Fruit fly (Drosophila melanogaster) whole organism, embryonic: ENCODE measurements around the gene RpL32.

Experiments used
- ATbp ChIP-seq: fragments of 200-800 bp; sonication (Bioruptor generic); optimal IDR thresholded peaks from 2 replicates; lab custom pipeline; 2017; ENCODE audit warnings: missing biosample characterization, mild to moderate bottlenecking, missing genetic modification characterization, missing genetic modification reagents
- Abd-B ChIP-seq: fragments of 200-800 bp; sonication (Bioruptor generic); optimal IDR thresholded peaks from 2 replicates; lab custom pipeline; 2018; ENCODE audit warnings: missing biosample characterization, mild to moderate bottlenecking, missing genetic modification characterization, moderate library complexity
- Ada2b ChIP-seq: fragments of 200-800 bp; sonication (Bioruptor generic); IDR thresholded peaks from 2 replicates; pipeline ENCODE4 v1.3.6; 2022; ENCODE audit warnings: missing biosample characterization, missing genetic modification characterization
- CG10147 ChIP-seq: fragments of 200-800 bp; sonication (Bioruptor generic); optimal IDR thresholded peaks from 2 replicates; lab custom pipeline; 2019; ENCODE audit warnings: missing biosample characterization, mild to moderate bottlenecking, missing genetic modification characterization, moderate library complexity
- CG10979 ChIP-seq: fragments of 200-800 bp; sonication (Bioruptor generic); optimal IDR thresholded peaks from 2 replicates; lab custom pipeline; 2018; ENCODE audit warnings: missing biosample characterization, mild to moderate bottlenecking, missing genetic modification characterization, moderate library complexity
- CG11456 ChIP-seq: fragments of 200-800 bp; sonication (Bioruptor generic); IDR thresholded peaks from 3 replicates; pipeline ENCODE4 v1.3.6; 2022; ENCODE audit warnings: missing biosample characterization, missing genetic modification characterization
- CG13287 ChIP-seq: fragments of 200-800 bp; sonication (Bioruptor generic); IDR thresholded peaks from 2 replicates; pipeline ENCODE4 v1.3.6; 2022; ENCODE audit warnings: missing biosample characterization, missing genetic modification characterization; ENCODE audit not compliant: partially characterized antibody
- CG15073 ChIP-seq: fragments of 200-800 bp; sonication (Bioruptor generic); optimal IDR thresholded peaks from 2 replicates; lab custom pipeline; 2016; ENCODE audit warnings: missing biosample characterization, missing genetic modification characterization
- CG16813 ChIP-seq: fragments of 200-800 bp; sonication (Bioruptor generic); IDR thresholded peaks from 3 replicates; pipeline ENCODE4 v1.3.6; 2022; ENCODE audit warnings: missing biosample characterization, missing genetic modification characterization; ENCODE audit not compliant: partially characterized antibody
- CG17186 ChIP-seq: fragments of 200-800 bp; sonication (Bioruptor generic); optimal IDR thresholded peaks from 3 replicates; lab custom pipeline; 2017; ENCODE audit warnings: missing biosample characterization, missing genetic modification reagents, missing genetic modification characterization
- CG17328 ChIP-seq: fragments of 200-800 bp; sonication (Bioruptor generic); IDR thresholded peaks from 2 replicates; pipeline ENCODE4 v1.3.6; 2022; ENCODE audit warnings: missing biosample characterization, missing genetic modification characterization
- CG17612 ChIP-seq: fragments of 200-800 bp; sonication (Bioruptor generic); IDR thresholded peaks from 2 replicates; pipeline ENCODE4 v1.3.6; 2022; ENCODE audit warnings: missing biosample characterization, missing genetic modification characterization
- CG18476 ChIP-seq: fragments of 200-800 bp; sonication (Bioruptor generic); optimal IDR thresholded peaks from 2 replicates; lab custom pipeline; 2016; ENCODE audit warnings: missing biosample characterization, mild to moderate bottlenecking, missing genetic modification characterization
- CG18619 ChIP-seq: fragments of 200-800 bp; sonication (Bioruptor generic); optimal IDR thresholded peaks from 3 replicates; lab custom pipeline; 2017; ENCODE audit warnings: missing biosample characterization, mild to moderate bottlenecking, missing genetic modification characterization
- CG18764 ChIP-seq: fragments of 200-800 bp; sonication (Bioruptor generic); optimal IDR thresholded peaks from 3 replicates; lab custom pipeline; 2016; ENCODE audit warnings: missing biosample characterization, missing genetic modification characterization
- CG2712 ChIP-seq: fragments of 200-800 bp; optimal IDR thresholded peaks from 3 replicates; lab custom pipeline; 2019; ENCODE audit warnings: missing biosample characterization, mild to moderate bottlenecking, missing genetic modification characterization, moderate library complexity
- CG30431 ChIP-seq: fragments of 200-800 bp; sonication (Bioruptor generic); optimal IDR thresholded peaks from 2 replicates; lab custom pipeline; 2017; ENCODE audit warnings: missing biosample characterization, missing genetic modification characterization
- CG3163 ChIP-seq: fragments of 200-800 bp; sonication (Bioruptor generic); optimal IDR thresholded peaks from 3 replicates; lab custom pipeline; 2016; ENCODE audit warnings: missing biosample characterization, missing genetic modification characterization
- CG3847 ChIP-seq: fragments of 200-800 bp; sonication (Bioruptor generic); IDR thresholded peaks from 2 replicates; pipeline ENCODE4 v1.3.6; 2022; ENCODE audit warnings: missing biosample characterization, missing genetic modification characterization
- CG4730 ChIP-seq: fragments of 200-800 bp; sonication (Bioruptor generic); IDR thresholded peaks from 2 replicates; pipeline ENCODE4 v1.3.6; 2022; ENCODE audit warnings: missing biosample characterization, missing genetic modification characterization
- CG4820 ChIP-seq: fragments of 200-800 bp; sonication (Bioruptor generic); optimal IDR thresholded peaks from 3 replicates; lab custom pipeline; 2016; ENCODE audit warnings: missing biosample characterization, missing genetic modification characterization
- CG7556 ChIP-seq: fragments of 200-800 bp; sonication (Bioruptor generic); optimal IDR thresholded peaks from 2 replicates; lab custom pipeline; 2017; ENCODE audit warnings: missing biosample characterization, mild to moderate bottlenecking, missing genetic modification characterization
- CG9437 ChIP-seq: fragments of 200-800 bp; sonication (Bioruptor generic); optimal IDR thresholded peaks from 2 replicates; lab custom pipeline; 2018; ENCODE audit warnings: missing biosample characterization, mild to moderate bottlenecking, missing genetic modification characterization
- Dad ChIP-seq: fragments of 200-800 bp; sonication (Bioruptor generic); optimal IDR thresholded peaks from 3 replicates; lab custom pipeline; 2016; ENCODE audit warnings: missing biosample characterization, missing genetic modification characterization
- Dref ChIP-seq: fragments of 200-800 bp; sonication (Bioruptor generic); IDR thresholded peaks from 2 replicates; pipeline ENCODE4 v1.3.6; 2022; ENCODE audit warnings: missing biosample characterization, missing genetic modification characterization
- Drgx ChIP-seq: fragments of 200-800 bp; sonication (Bioruptor generic); IDR thresholded peaks from 2 replicates; pipeline ENCODE4 v1.3.6; 2022; ENCODE audit warnings: missing biosample characterization, missing genetic modification characterization
- Ets97D ChIP-seq: fragments of 200-800 bp; sonication (Bioruptor generic); optimal IDR thresholded peaks from 3 replicates; lab custom pipeline; 2016; ENCODE audit warnings: missing biosample characterization, missing genetic modification characterization
- Fer3 ChIP-seq: fragments of 200-800 bp; sonication (Bioruptor generic); optimal IDR thresholded peaks from 2 replicates; lab custom pipeline; 2018; ENCODE audit warnings: missing biosample characterization, mild to moderate bottlenecking, missing genetic modification characterization, moderate library complexity
- HmgZ ChIP-seq: fragments of 200-800 bp; sonication (Bioruptor generic); optimal IDR thresholded peaks from 2 replicates; lab custom pipeline; 2018; ENCODE audit warnings: missing biosample characterization, mild to moderate bottlenecking, missing genetic modification characterization
- Lim3 ChIP-seq: fragments of 200-800 bp; sonication (Bioruptor generic); IDR thresholded peaks from 2 replicates; pipeline ENCODE4 v1.3.6; 2022; ENCODE audit warnings: missing biosample characterization, missing genetic modification characterization
- NC2α ChIP-seq: fragments of 200-800 bp; sonication (Bioruptor generic); optimal IDR thresholded peaks from 2 replicates; lab custom pipeline; 2016; ENCODE audit warnings: missing biosample characterization, missing genetic modification characterization
- NK7.1 ChIP-seq: fragments of 200-800 bp; sonication (Bioruptor generic); optimal IDR thresholded peaks from 3 replicates; lab custom pipeline; 2016; ENCODE audit warnings: missing biosample characterization, missing genetic modification characterization
- Neu2 ChIP-seq: fragments of 200-800 bp; sonication (Bioruptor generic); optimal IDR thresholded peaks from 3 replicates; lab custom pipeline; 2016; ENCODE audit warnings: missing biosample characterization, missing genetic modification characterization, borderline replicate concordance
- Usf ChIP-seq: fragments of 200-800 bp; sonication (Bioruptor generic); optimal IDR thresholded peaks from 2 replicates; lab custom pipeline; 2017; ENCODE audit warnings: missing genotype, missing biosample characterization, missing genetic modification characterization
- YL-1 ChIP-seq: fragments of 200-800 bp; sonication (Bioruptor generic); optimal IDR thresholded peaks from 3 replicates; lab custom pipeline; 2017; ENCODE audit warnings: missing biosample characterization, mild to moderate bottlenecking, missing genetic modification characterization
- al ChIP-seq: fragments of 200-800 bp; sonication (Bioruptor generic); IDR thresholded peaks from 2 replicates; pipeline ENCODE4 v1.3.6; 2022; ENCODE audit warnings: missing biosample characterization, missing genetic modification characterization
- crp ChIP-seq, 2 experiments: fragments of 200-800 bp; sonication (Bioruptor generic); optimal IDR thresholded peaks; 2 replicates in 1 of 2; 3 replicates in 1 of 2; lab custom pipeline; 2017; ENCODE audit warnings: missing biosample characterization in 2 of 2, missing genetic modification characterization in 2 of 2, mild to moderate bottlenecking in 1 of 2, moderate library complexity in 1 of 2
- dan ChIP-seq: fragments of 200-800 bp; sonication (Bioruptor generic); IDR thresholded peaks from 2 replicates; pipeline ENCODE4 v1.3.6; 2022; ENCODE audit warnings: missing biosample characterization, missing genetic modification characterization
- dm ChIP-seq: fragments of 200-800 bp; sonication (Bioruptor generic); optimal IDR thresholded peaks from 3 replicates; lab custom pipeline; 2016; ENCODE audit warnings: missing biosample characterization, missing genetic modification characterization
- eyg ChIP-seq: fragments of 200-800 bp; sonication (Bioruptor generic); optimal IDR thresholded peaks from 3 replicates; lab custom pipeline; 2016; ENCODE audit warnings: missing biosample characterization, missing genetic modification characterization
- h ChIP-seq: fragments of >200 bp; optimal IDR thresholded peaks from 2 replicates; lab custom pipeline; 2017
- hb ChIP-seq: fragments of 200-800 bp; sonication (Bioruptor generic); IDR thresholded peaks from 3 replicates; pipeline ENCODE4 v1.3.6; 2022; ENCODE audit warnings: missing biosample characterization, missing genetic modification characterization; ENCODE audit not compliant: partially characterized antibody
- mld ChIP-seq: fragments of 200-800 bp; sonication (Bioruptor generic); IDR thresholded peaks from 3 replicates; pipeline ENCODE4 v1.3.6; 2022; ENCODE audit warnings: missing biosample characterization, missing genetic modification characterization; ENCODE audit not compliant: partially characterized antibody
- nmo ChIP-seq: fragments of 200-800 bp; sonication (Bioruptor generic); optimal IDR thresholded peaks from 2 replicates; lab custom pipeline; 2018; ENCODE audit warnings: missing biosample characterization, mild to moderate bottlenecking, missing genetic modification characterization, moderate library complexity
- oc ChIP-seq: fragments of 200-800 bp; sonication (Bioruptor generic); optimal IDR thresholded peaks from 2 replicates; lab custom pipeline; 2018; ENCODE audit warnings: missing biosample characterization, mild to moderate bottlenecking, missing genetic modification characterization, moderate library complexity
- sqz ChIP-seq: fragments of 200-800 bp; sonication (Bioruptor generic); optimal IDR thresholded peaks from 3 replicates; lab custom pipeline; 2018; ENCODE audit warnings: missing biosample characterization, mild to moderate bottlenecking, missing genetic modification characterization
- tna ChIP-seq: fragments of 200-800 bp; sonication (Bioruptor generic); IDR thresholded peaks from 2 replicates; pipeline ENCODE4 v1.3.6; 2022; ENCODE audit warnings: missing biosample characterization, missing genetic modification characterization; ENCODE audit not compliant: partially characterized antibody
- toy ChIP-seq: fragments of 200-800 bp; sonication (Bioruptor generic); IDR thresholded peaks from 2 replicates; pipeline ENCODE4 v1.3.6; 2022; ENCODE audit warnings: missing biosample characterization, missing genetic modification characterization
- vnd ChIP-seq: fragments of 200-800 bp; sonication (Bioruptor generic); IDR thresholded peaks from 3 replicates; pipeline ENCODE4 v1.3.6; 2022; ENCODE audit warnings: missing biosample characterization, missing genetic modification characterization; ENCODE audit not compliant: partially characterized antibody
- wor ChIP-seq: fragments of 200-800 bp; sonication (Bioruptor generic); IDR thresholded peaks from 2 replicates; pipeline ENCODE4 v1.3.6; 2022; ENCODE audit warnings: missing biosample characterization, missing genetic modification characterization
- zen2 ChIP-seq: fragments of 200-800 bp; sonication (Bioruptor generic); IDR thresholded peaks from 3 replicates; pipeline ENCODE4 v1.3.6; 2022; ENCODE audit warnings: missing biosample characterization, missing genetic modification characterization; ENCODE audit not compliant: partially characterized antibody

The RpL32 gene

DNA sequence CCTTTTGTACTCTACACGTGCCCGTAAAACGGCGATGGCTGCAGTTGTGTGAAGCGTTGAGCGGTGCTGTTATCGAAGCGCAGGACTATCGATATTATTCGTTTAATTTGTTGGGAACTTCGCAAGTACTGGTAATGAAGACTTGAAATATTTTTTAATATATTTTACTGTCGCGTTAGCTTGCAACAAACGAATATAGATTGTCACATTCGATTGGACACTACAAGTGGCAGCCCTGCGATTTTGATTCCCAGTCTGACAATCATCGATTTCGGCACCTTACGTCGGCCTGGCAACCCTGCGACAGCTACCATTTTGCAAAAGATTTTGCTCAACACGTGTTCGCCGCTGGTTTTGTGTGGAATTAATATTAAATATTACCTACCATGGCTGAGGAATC is 41.3 kb downstream of the RpL32 start, which contains the start of the genes Nlp and Nph (continued):
- TF ChIP-seq CG17328 (GFP tag; lab: Robert Waterston, UW) (no peak), ATbp (GFP tag; lab: Kevin White, UChicago) (no peak), CG13287 (GFP tag; lab: Robert Waterston, UW) (peak; percentile 95), NC2α (GFP tag; lab: Kevin White, UChicago) (no peak), Ets97D (peak; percentile 71), CG15073 (no peak), wor (GFP tag; lab: Robert Waterston, UW) (no peak), crp (GFP tag; optimal IDR thresholded peaks at IDR 0.05; lab: Kevin White, UChicago) (peak in 1 of 2 experiments; percentile 26), toy (GFP tag; lab: Robert Waterston, UW) (no peak), Usf (GFP tag; lab: Kevin White, UChicago) (no peak), CG17186 (GFP tag; lab: Kevin White, UChicago) (peak; percentile 80), CG18764 (GFP tag; lab: Kevin White, UChicago) (peak; percentile 10), oc (tag; lab: Kevin White, UChicago) (no peak), CG4730 (GFP tag; lab: Robert Waterston, UW) (no peak), Dref (GFP tag; lab: Robert Waterston, UW) (peak; percentile 71), Neu2 (GFP tag; lab: Kevin White, UChicago) (no peak), CG18476 (peak; percentile 32), Lim3 (no peak), CG10979 (tag; lab: Kevin White, UChicago) (peak; percentile 15), dm (GFP tag; lab: Kevin White, UChicago) (peak; percentile 89), Dad (no peak), CG3163 (GFP tag; lab: Kevin White, UChicago) (no peak), zen2 (peak; percentile 85; the same call in 2 of the 3 replicates), CG18619 (GFP tag; lab: Kevin White, UChicago) (no peak), sqz (GFP tag; lab: Kevin White, UChicago) (no peak), vnd (GFP tag; lab: Robert Waterston, UW) (peak; percentile 75; the same call in 2 of the 3 replicates), mld (GFP tag; lab: Robert Waterston, UW) (peak; percentile 56; the same call in 1 of the 3 replicates), CG30431 (GFP tag; lab: Kevin White, UChicago) (no peak), CG4820 (GFP tag; lab: Kevin White, UChicago) (no peak), h (lab: Kevin White, UChicago) (no peak), eyg (no peak), YL-1 (GFP tag; lab: Kevin White, UChicago) (peak; percentile 93), HmgZ (tag; lab: Kevin White, UChicago) (peak; percentile 69), nmo (peak; percentile 67), al (GFP tag; lab: Robert Waterston, UW) (no peak), CG3847 (GFP tag; lab: Robert Waterston, UW) (0 out of 2 replicates have a peak, but pooled peaks have one; percentile 53), hb (GFP tag; lab: Robert Waterston, UW) (peak; percentile 83), CG2712 (tag; lab: Kevin White, UChicago) (peak; percentile 49), CG16813 (GFP tag; lab: Robert Waterston, UW) (peak; percentile 86), CG9437 (no peak), Abd-B (GFP tag; lab: Kevin White, UChicago) (no peak), CG10147 (GFP tag; lab: Kevin White, UChicago) (no peak), Fer3 (tag; lab: Kevin White, UChicago) (no peak), CG17612 (no peak), NK7.1 (no peak), dan (GFP tag; lab: Robert Waterston, UW) (no peak), CG7556 (no peak), tna (GFP tag; lab: Robert Waterston, UW) (peak; percentile 61), CG11456 (no peak), Ada2b (GFP tag; lab: Robert Waterston, UW) (no peak), Drgx (GFP tag; lab: Robert Waterston, UW) (no peak)
